Fruit fly (Drosophila melanogaster): ENCODE measurements around the gene Act5C.

The Act5C gene

dm6 chrX:5888933-5889332 lies 11.7 kb upstream of the Act5C start (continued):
- no peak for TF ChIP-seq pan (optimal IDR thresholded peaks at IDR 0.05)
- no peak for TF ChIP-seq pan (GFP tag; optimal IDR thresholded peaks at IDR 0.05 in 1 of 2, IDR thresholded peaks at IDR 0.05 in 1 of 2)
- no peak for TF ChIP-seq CHES-1-like (GFP tag; optimal IDR thresholded peaks at IDR 0.05)
- 0 out of 2 replicates have a peak, but pooled peaks have one; percentile 6 for TF ChIP-seq Awh (GFP tag; IDR thresholded peaks at IDR 0.05)
- TF ChIP-seq schlank (tag; optimal IDR thresholded peaks at IDR 0.05): no peak
- no peak for TF ChIP-seq CrebB (tag; optimal IDR thresholded peaks at IDR 0.05)
- no peak for TF ChIP-seq bcd (GFP tag; optimal IDR thresholded peaks at IDR 0.05)
- peak; percentile 80 for TF ChIP-seq Med (GFP tag)
- TF ChIP-seq Hmr (GFP tag; optimal IDR thresholded peaks at IDR 0.05): peak; percentile 27
- TF ChIP-seq slou (GFP tag; optimal IDR thresholded peaks at IDR 0.05): no peak
- no peak for TF ChIP-seq CG6272 (GFP tag; IDR thresholded peaks at IDR 0.05)
- no peak for TF ChIP-seq eyg (GFP tag; optimal IDR thresholded peaks at IDR 0.05)
- TF ChIP-seq Ada2b (GFP tag; IDR thresholded peaks at IDR 0.05): no peak
- TF ChIP-seq bbx (GFP tag; IDR thresholded peaks at IDR 0.05; ENCODE audit: partially characterized antibody): no peak
- peak; percentile 34 for TF ChIP-seq CG12071 (GFP tag; optimal IDR thresholded peaks at IDR 0.05)
- TF ChIP-seq CG15479 (GFP tag; optimal IDR thresholded peaks at IDR 0.05): no peak
- TF ChIP-seq p53 (GFP tag; optimal IDR thresholded peaks at IDR 0.05): no peak
- no peak for TF ChIP-seq CG17612 (GFP tag; IDR thresholded peaks at IDR 0.05)
- TF ChIP-seq CG14667 (GFP tag; IDR thresholded peaks at IDR 0.05): no peak
- TF ChIP-seq sim (GFP tag; IDR thresholded peaks at IDR 0.05): no peak
- no peak for TF ChIP-seq Dp (GFP tag; optimal IDR thresholded peaks at IDR 0.05)
- TF ChIP-seq trh (GFP tag; optimal IDR thresholded peaks at IDR 0.05): no peak
- no peak for TF ChIP-seq CG6791 (GFP tag; IDR thresholded peaks at IDR 0.05; ENCODE audit: partially characterized antibody)
- no peak for TF ChIP-seq pita (GFP tag; optimal IDR thresholded peaks at IDR 0.05)
- TF ChIP-seq Mes4 (GFP tag; optimal IDR thresholded peaks at IDR 0.05): no peak
- TF ChIP-seq CG13296 (GFP tag; optimal IDR thresholded peaks at IDR 0.05): no peak
- TF ChIP-seq hth (optimal IDR thresholded peaks at IDR 0.05): no peak
- peak; percentile 80 for TF ChIP-seq row (GFP tag; IDR thresholded peaks at IDR 0.05)
- TF ChIP-seq exex (tag; optimal IDR thresholded peaks at IDR 0.05): no peak
- TF ChIP-seq ind (GFP tag; optimal IDR thresholded peaks at IDR 0.05): peak; percentile 7
- TF ChIP-seq Gsc (GFP tag; IDR thresholded peaks at IDR 0.05): no peak
- peak; percentile 63; the same call in 1 of the 3 replicates for TF ChIP-seq zfh1 (GFP tag; IDR thresholded peaks at IDR 0.05)
- peak; percentile 10 for TF ChIP-seq Meics (GFP tag; optimal IDR thresholded peaks at IDR 0.05)
- TF ChIP-seq nerfin-2 (GFP tag; IDR thresholded peaks at IDR 0.05; ENCODE audit: partially characterized antibody): no peak
- TF ChIP-seq CG11723 (GFP tag; optimal IDR thresholded peaks at IDR 0.05): no peak
- peak; percentile 4 for TF ChIP-seq Six4 (GFP tag; optimal IDR thresholded peaks at IDR 0.05)
- TF ChIP-seq yki (optimal IDR thresholded peaks at IDR 0.05): no peak
- TF ChIP-seq emc (GFP tag; optimal IDR thresholded peaks at IDR 0.05): no peak
- TF ChIP-seq CG6765 (GFP tag; optimal IDR thresholded peaks at IDR 0.05): no peak
- TF ChIP-seq CG10979 (tag; optimal IDR thresholded peaks at IDR 0.05): peak; percentile 49
- no peak for TF ChIP-seq corto (GFP tag; optimal IDR thresholded peaks at IDR 0.05)
- TF ChIP-seq ara (GFP tag; IDR thresholded peaks at IDR 0.05): peak; percentile 40; the same call in 1 of the 2 replicates
- TF ChIP-seq CG7745 (tag; optimal IDR thresholded peaks at IDR 0.05): no peak
- TF ChIP-seq CG14050 (GFP tag; IDR thresholded peaks at IDR 0.05): no peak
- TF ChIP-seq CG7786 (GFP tag; optimal IDR thresholded peaks at IDR 0.05): no peak
- TF ChIP-seq CG31441 (GFP tag; IDR thresholded peaks at IDR 0.05): no peak; the same call in 1 of the 2 replicates
- no peak for TF ChIP-seq CG17568 (GFP tag; optimal IDR thresholded peaks at IDR 0.05)
- TF ChIP-seq GATAe (GFP tag; conservative IDR thresholded peaks at IDR 0.05): no peak
- no peak for TF ChIP-seq Ravus (GFP tag; IDR thresholded peaks at IDR 0.05)
- no peak for TF ChIP-seq CG18011 (GFP tag; optimal IDR thresholded peaks at IDR 0.05)
- TF ChIP-seq so (GFP tag; IDR thresholded peaks at IDR 0.05): peak; percentile 44; the same call in 1 of the 3 replicates
- no peak for TF ChIP-seq Sry-β (GFP tag; optimal IDR thresholded peaks at IDR 0.05)
- no peak for TF ChIP-seq Lpt (GFP tag; optimal IDR thresholded peaks at IDR 0.05)

Measured in whole organism, embryonic.